Fruit fly (Drosophila melanogaster) whole organism, wandering third instar larva: ENCODE data around the gene ATPsynCF6L.

Experiments used
- Abd-B ChIP-seq: fragments of >200 bp; optimal IDR thresholded peaks from 2 replicates; lab custom pipeline; 2017; ENCODE audit warnings: missing biosample characterization, missing genetic modification characterization
- CG32264 ChIP-seq: fragments of 200-800 bp; sonication (Bioruptor generic); optimal IDR thresholded peaks from 2 replicates; lab custom pipeline; 2016; ENCODE audit warnings: missing biosample characterization, missing genetic modification characterization
- CG9705 ChIP-seq: fragments of 200-800 bp; sonication (Bioruptor generic); optimal IDR thresholded peaks from 2 replicates; lab custom pipeline; 2018; ENCODE audit warnings: missing biosample characterization, mild to moderate bottlenecking, missing genetic modification characterization
- Dfd ChIP-seq: fragments of >200 bp; optimal IDR thresholded peaks from 2 replicates; lab custom pipeline; 2017; ENCODE audit warnings: missing biosample characterization, missing genetic modification characterization
- GATAd ChIP-seq: sonication (Bioruptor generic); optimal IDR thresholded peaks from 2 replicates; lab custom pipeline; 2016; ENCODE audit warnings: missing biosample characterization, missing genetic modification characterization
- HLH106 ChIP-seq: fragments of 200-800 bp; optimal IDR thresholded peaks from 3 replicates; lab custom pipeline; 2019; ENCODE audit warnings: missing biosample characterization, mild to moderate bottlenecking, missing genetic modification characterization, moderate library complexity
- Hnf4 ChIP-seq: fragments of 200-800 bp; sonication (Bioruptor generic); optimal IDR thresholded peaks from 2 replicates; lab custom pipeline; 2016; ENCODE audit warnings: missing biosample characterization, mild to moderate bottlenecking, missing genetic modification characterization
- Hr78 ChIP-seq: fragments of >200 bp; optimal IDR thresholded peaks from 2 replicates; lab custom pipeline; 2017; ENCODE audit warnings: missing biosample characterization, missing genetic modification characterization
- Hr83 ChIP-seq: fragments of 200-300 bp; sonication (Bioruptor generic); optimal IDR thresholded peaks from 2 replicates; lab custom pipeline; 2016; ENCODE audit warnings: missing biosample characterization, mild to moderate bottlenecking, missing genetic modification characterization, moderate library complexity; ENCODE audit not compliant: poor library complexity, severe bottlenecking
- Jra ChIP-seq: sonication (Bioruptor generic); optimal IDR thresholded peaks from 2 replicates; lab custom pipeline; 2016; ENCODE audit warnings: missing biosample characterization, missing genetic modification characterization
- Mio ChIP-seq: sonication (Bioruptor generic); optimal IDR thresholded peaks from 2 replicates; lab custom pipeline; 2016; ENCODE audit warnings: missing biosample characterization, missing genetic modification characterization
- Myc ChIP-seq: fragments of >200 bp; optimal IDR thresholded peaks from 2 replicates; lab custom pipeline; 2017
- N ChIP-seq: fragments of >200 bp; optimal IDR thresholded peaks from 2 replicates; lab custom pipeline; 2018; ENCODE audit warnings: missing biosample characterization, missing external identifiers, missing genetic modification characterization
- OdsH ChIP-seq: fragments of 200-800 bp; sonication (Bioruptor generic); optimal IDR thresholded peaks from 2 replicates; lab custom pipeline; 2016; ENCODE audit warnings: missing biosample characterization, mild to moderate bottlenecking, missing genetic modification characterization
- brk ChIP-seq: fragments of 200-800 bp; sonication (Bioruptor generic); optimal IDR thresholded peaks from 2 replicates; lab custom pipeline; 2016; ENCODE audit warnings: missing biosample characterization, mild to moderate bottlenecking, missing genetic modification characterization
- dl ChIP-seq, 2 experiments: fragments of 175-275, 200-275 bp in 1 of 2; fragments of 200-275 bp in 1 of 2; sonication (Bioruptor generic); optimal IDR thresholded peaks; lab custom pipeline; 2018; ENCODE audit warnings: mild to moderate bottlenecking in 2 of 2, missing biosample characterization in 2 of 2, missing genetic modification characterization in 2 of 2, moderate library complexity in 2 of 2; ENCODE audit not compliant: partially characterized antibody in 2 of 2, insufficient read depth in 1 of 2
- dmrt93B ChIP-seq: fragments of 200-800 bp; sonication (Bioruptor generic); optimal IDR thresholded peaks from 2 replicates; lab custom pipeline; 2018; ENCODE audit warnings: missing biosample characterization, mild to moderate bottlenecking, missing genetic modification characterization
- dsf ChIP-seq: sonication (Bioruptor generic); optimal IDR thresholded peaks from 2 replicates; lab custom pipeline; 2016; ENCODE audit warnings: missing biosample characterization, missing genetic modification characterization, borderline replicate concordance
- ey ChIP-seq: fragments of 200-800 bp; sonication (Bioruptor generic); optimal IDR thresholded peaks from 2 replicates; lab custom pipeline; 2016; ENCODE audit warnings: missing biosample characterization, missing genetic modification characterization
- foxo ChIP-seq, 2 experiments: fragments of 200-800 bp; sonication (Bioruptor generic); optimal IDR thresholded peaks; 2 replicates in 1 of 2; 3 replicates in 1 of 2; lab custom pipeline; 2016 to 2017; ENCODE audit warnings: missing biosample characterization in 2 of 2, missing genetic modification characterization in 2 of 2
- fru ChIP-seq: fragments of 200-800 bp; sonication (Bioruptor generic); optimal IDR thresholded peaks from 3 replicates; lab custom pipeline; 2016; ENCODE audit warnings: missing biosample characterization, mild to moderate bottlenecking, missing genetic modification characterization
- h ChIP-seq: fragments of 200-800 bp; sonication (Bioruptor generic); optimal IDR thresholded peaks from 3 replicates; lab custom pipeline; 2016; ENCODE audit warnings: missing biosample characterization, mild to moderate bottlenecking, missing genetic modification characterization
- jim ChIP-seq: fragments of 175-275, 200-325 bp; sonication (Bioruptor generic); optimal IDR thresholded peaks from 2 replicates; lab custom pipeline; 2016; ENCODE audit warnings: missing biosample characterization, mild to moderate bottlenecking, missing genetic modification characterization
- lola ChIP-seq: fragments of >200 bp; optimal IDR thresholded peaks from 2 replicates; lab custom pipeline; 2017; ENCODE audit warnings: missing biosample characterization, missing genetic modification characterization
- pan ChIP-seq: fragments of >200 bp; optimal IDR thresholded peaks from 2 replicates; lab custom pipeline; 2017
- psq ChIP-seq: fragments of 200-800 bp; sonication (Bioruptor generic); optimal IDR thresholded peaks from 3 replicates; lab custom pipeline; 2017; ENCODE audit warnings: missing biosample characterization, mild to moderate bottlenecking, missing genetic modification characterization, moderate library complexity
- rgr ChIP-seq: fragments of 200-800 bp; sonication (Bioruptor generic); optimal IDR thresholded peaks from 3 replicates; lab custom pipeline; 2016; ENCODE audit warnings: missing biosample characterization, mild to moderate bottlenecking, missing genetic modification characterization
- sage ChIP-seq: fragments of 200-800 bp; sonication (Bioruptor generic); optimal IDR thresholded peaks from 2 replicates; lab custom pipeline; 2016; ENCODE audit warnings: missing biosample characterization, mild to moderate bottlenecking, missing genetic modification characterization
- tai ChIP-seq: sonication (Bioruptor generic); optimal IDR thresholded peaks from 2 replicates; lab custom pipeline; 2016; ENCODE audit warnings: missing biosample characterization, missing genetic modification characterization
- usp ChIP-seq: fragments of >200 bp; optimal IDR thresholded peaks from 2 replicates; lab custom pipeline; 2017; ENCODE audit warnings: missing biosample characterization, missing genetic modification characterization
- woc ChIP-seq: sonication (Bioruptor generic); optimal IDR thresholded peaks from 2 replicates; lab custom pipeline; 2016; ENCODE audit warnings: missing biosample characterization, mild to moderate bottlenecking, missing genetic modification characterization

The ATPsynCF6L gene

DNA sequence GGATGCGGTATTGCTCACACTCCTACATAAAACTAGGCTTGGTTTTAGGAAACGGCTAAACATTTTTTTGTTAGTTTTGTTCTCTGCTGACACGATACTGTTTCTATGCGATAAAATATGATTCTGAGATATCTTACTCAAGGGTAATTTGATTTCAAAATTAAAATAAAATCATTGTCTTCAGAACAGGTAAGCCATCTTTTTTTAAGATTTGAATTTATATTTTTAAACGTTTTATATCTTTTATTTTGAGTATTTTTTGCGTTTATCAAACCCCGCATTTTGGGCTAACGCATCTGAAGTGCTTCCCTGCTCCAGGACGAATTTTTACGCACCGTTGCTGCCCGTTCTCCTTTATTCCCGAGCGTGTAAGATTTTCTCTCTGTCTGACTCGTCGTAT, at the start of gene ATPsynCF6L:
TSS of gene ATPsynCF6L (minus strand) at position 101 of the 400 bp plus-strand sequence.
- no peak for TF ChIP-seq GATAd (GFP tag; lab: Kevin White, UChicago)
- TF ChIP-seq ey: no peak
- TF ChIP-seq Abd-B (GFP tag; lab: Kevin White, UChicago): no peak
- no peak for TF ChIP-seq CG9705 (GFP tag; lab: Kevin White, UChicago)
- TF ChIP-seq h (GFP tag; lab: Kevin White, UChicago): no peak
- TF ChIP-seq dmrt93B (GFP tag; lab: Kevin White, UChicago): no peak
- TF ChIP-seq Hr83: no peak
- TF ChIP-seq sage (GFP tag; lab: Kevin White, UChicago): no peak
- TF ChIP-seq pan (lab: Kevin White, UChicago): no peak
- no peak for TF ChIP-seq psq
- TF ChIP-seq jim (GFP tag; lab: Kevin White, UChicago): no peak
- no peak for TF ChIP-seq lola (GFP tag; lab: Kevin White, UChicago)
- no peak for TF ChIP-seq Hr78
- no peak for TF ChIP-seq dl (GFP tag; optimal IDR thresholded peaks at IDR 0.05; lab: Kevin White, UChicago; ENCODE audit: insufficient read depth in 1 of 2, partially characterized antibody in 2 of 2)
- no peak for TF ChIP-seq Hnf4 (GFP tag; lab: Kevin White, UChicago)
- no peak for TF ChIP-seq N (GFP tag; lab: Kevin White, UChicago)
- no peak for TF ChIP-seq fru
- TF ChIP-seq foxo (GFP tag; optimal IDR thresholded peaks at IDR 0.05; lab: Kevin White, UChicago): no peak
- no peak for TF ChIP-seq OdsH (GFP tag; lab: Kevin White, UChicago)

- TF ChIP-seq rgr (GFP tag; lab: Kevin White, UChicago): no peak
- no peak for TF ChIP-seq CG9705 (GFP tag; lab: Kevin White, UChicago)
- no peak for TF ChIP-seq N (GFP tag; lab: Kevin White, UChicago)
- TF ChIP-seq Abd-B (GFP tag; lab: Kevin White, UChicago): no peak
- TF ChIP-seq Jra: no peak
- TF ChIP-seq fru: no peak
- TF ChIP-seq foxo (GFP tag; optimal IDR thresholded peaks at IDR 0.05; lab: Kevin White, UChicago): no peak
- no peak for TF ChIP-seq Hnf4 (GFP tag; lab: Kevin White, UChicago)
Measured at dm6 chr3L:5017521-5017920, 5.6 kb upstream of the ATPsynCF6L start.

DNA sequence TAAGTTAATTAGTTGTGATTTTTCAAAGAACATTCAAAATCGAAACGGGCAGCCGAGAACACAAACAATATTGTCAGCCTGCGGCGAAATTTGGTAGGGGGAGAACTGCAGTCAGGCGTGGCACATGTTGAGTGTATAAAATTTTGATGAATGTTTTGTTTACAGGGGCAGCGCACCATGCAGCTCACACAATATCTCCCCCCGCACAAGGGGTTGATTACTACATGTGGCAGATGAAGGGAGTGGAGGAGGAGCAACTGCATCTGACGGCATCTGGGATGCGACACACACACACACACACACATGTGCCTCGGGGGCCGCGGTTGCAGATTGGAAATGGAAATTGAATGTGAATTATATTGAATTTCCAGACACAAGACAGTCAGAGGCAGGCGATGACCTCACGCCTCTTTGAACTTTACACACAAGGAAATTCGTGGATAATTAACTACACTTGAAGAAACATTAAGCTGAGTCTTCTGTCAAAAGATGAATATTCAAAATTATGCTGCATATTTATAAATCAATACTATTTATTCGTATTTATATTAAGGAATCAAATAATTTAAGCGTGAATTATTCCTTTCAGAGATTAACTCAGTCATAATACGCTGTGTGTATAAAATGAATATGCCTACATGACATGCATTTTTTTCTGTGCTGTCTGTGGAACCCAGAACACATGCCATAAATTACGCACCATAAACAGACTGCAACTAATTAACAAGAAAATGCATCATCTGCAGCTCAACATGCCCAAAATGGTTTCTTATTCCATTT, 12.3 kb downstream of the ATPsynCF6L start:
- TF ChIP-seq psq (no peak), woc (no peak), Abd-B (GFP tag; lab: Kevin White, UChicago) (no peak), Hnf4 (GFP tag; lab: Kevin White, UChicago) (no peak), jim (GFP tag; lab: Kevin White, UChicago) (no peak), tai (GFP tag; lab: Kevin White, UChicago) (no peak), dsf (GFP tag; lab: Kevin White, UChicago) (no peak), Jra (no peak), lola (GFP tag; lab: Kevin White, UChicago) (no peak)

dm6 chr3L:4996777-4997176, 15.2 kb downstream of the ATPsynCF6L start, which contains the start of gene t-Grip128:
t-Grip128 (minus strand) TSS chr3L:4996877.
- TF ChIP-seq lola (GFP tag; lab: Kevin White, UChicago) (no peak), CG32264 (no peak), Jra (no peak), woc (no peak), Myc (no peak), GATAd (GFP tag; lab: Kevin White, UChicago) (no peak), CG9705 (GFP tag; lab: Kevin White, UChicago) (no peak)
- TF ChIP-seq, all 38 proteins: peak for 0

- no peak for TF ChIP-seq woc
- no peak for TF ChIP-seq brk (GFP tag; lab: Kevin White, UChicago)
- TF ChIP-seq pan (lab: Kevin White, UChicago): no peak
- TF ChIP-seq jim (GFP tag; lab: Kevin White, UChicago): no peak
- TF ChIP-seq GATAd (GFP tag; lab: Kevin White, UChicago): no peak
- TF ChIP-seq Hr78: no peak
- TF ChIP-seq, all 38 proteins: peak for 0
Measured at dm6 chr3L:4992126-4992525, 19.8 kb downstream of the ATPsynCF6L start.

- TF ChIP-seq usp (no peak), Dfd (no peak), Hr83 (no peak), brk (GFP tag; lab: Kevin White, UChicago) (no peak), ey (no peak), N (GFP tag; lab: Kevin White, UChicago) (no peak), rgr (GFP tag; lab: Kevin White, UChicago) (no peak), CG9705 (GFP tag; lab: Kevin White, UChicago) (no peak), foxo (GFP tag; optimal IDR thresholded peaks at IDR 0.05; lab: Kevin White, UChicago) (no peak), woc (no peak), jim (GFP tag; lab: Kevin White, UChicago) (no peak), Mio (GFP tag; lab: Kevin White, UChicago) (no peak), tai (GFP tag; lab: Kevin White, UChicago) (no peak), pan (lab: Kevin White, UChicago) (no peak), Hr78 (no peak), HLH106 (tag; lab: Kevin White, UChicago) (no peak), dl (GFP tag; optimal IDR thresholded peaks at IDR 0.05; lab: Kevin White, UChicago; ENCODE audit: insufficient read depth in 1 of 2, partially characterized antibody in 2 of 2) (no peak)
Measured at dm6 chr3L:4980669-4981068, 31.3 kb downstream of the ATPsynCF6L start, which contains the start of gene CG17030. CG17030 (minus strand) TSS chr3L:4980769.
